Fruit fly (Drosophila melanogaster) whole organism, wandering third instar larva: ENCODE data around the gene CG16736.
A peak's percentile ranks its signal among the peaks of the same experiment; 100 is the strongest.

Experiments used
- Abd-B ChIP-seq: fragments of >200 bp; optimal IDR thresholded peaks from 2 replicates; lab custom pipeline; 2017; ENCODE audit warnings: missing biosample characterization, missing genetic modification characterization
- CG32264 ChIP-seq: fragments of 200-800 bp; sonication (Bioruptor generic); optimal IDR thresholded peaks from 2 replicates; lab custom pipeline; 2016; ENCODE audit warnings: missing biosample characterization, missing genetic modification characterization
- CG9705 ChIP-seq: fragments of 200-800 bp; sonication (Bioruptor generic); optimal IDR thresholded peaks from 2 replicates; lab custom pipeline; 2018; ENCODE audit warnings: missing biosample characterization, mild to moderate bottlenecking, missing genetic modification characterization
- CrebA ChIP-seq: fragments of 200-800 bp; sonication (Bioruptor generic); optimal IDR thresholded peaks from 2 replicates; lab custom pipeline; 2016; ENCODE audit warnings: missing biosample characterization, mild to moderate bottlenecking, missing genetic modification characterization, borderline replicate concordance
- Dfd ChIP-seq: fragments of >200 bp; optimal IDR thresholded peaks from 2 replicates; lab custom pipeline; 2017; ENCODE audit warnings: missing biosample characterization, missing genetic modification characterization
- Dif ChIP-seq: fragments of 200-275, 200-300 bp; sonication (Bioruptor generic); optimal IDR thresholded peaks from 2 replicates; lab custom pipeline; 2018; ENCODE audit warnings: missing biosample characterization, missing genetic modification characterization; ENCODE audit not compliant: partially characterized antibody
- GATAd ChIP-seq: sonication (Bioruptor generic); optimal IDR thresholded peaks from 2 replicates; lab custom pipeline; 2016; ENCODE audit warnings: missing biosample characterization, missing genetic modification characterization
- HLH106 ChIP-seq: fragments of 200-800 bp; optimal IDR thresholded peaks from 3 replicates; lab custom pipeline; 2019; ENCODE audit warnings: missing biosample characterization, mild to moderate bottlenecking, missing genetic modification characterization, moderate library complexity
- Hnf4 ChIP-seq: fragments of 200-800 bp; sonication (Bioruptor generic); optimal IDR thresholded peaks from 2 replicates; lab custom pipeline; 2016; ENCODE audit warnings: missing biosample characterization, mild to moderate bottlenecking, missing genetic modification characterization
- Hr78 ChIP-seq: fragments of >200 bp; optimal IDR thresholded peaks from 2 replicates; lab custom pipeline; 2017; ENCODE audit warnings: missing biosample characterization, missing genetic modification characterization
- Hr83 ChIP-seq: fragments of 200-300 bp; sonication (Bioruptor generic); optimal IDR thresholded peaks from 2 replicates; lab custom pipeline; 2016; ENCODE audit warnings: missing biosample characterization, mild to moderate bottlenecking, missing genetic modification characterization, moderate library complexity; ENCODE audit not compliant: poor library complexity, severe bottlenecking
- Jra ChIP-seq: sonication (Bioruptor generic); optimal IDR thresholded peaks from 2 replicates; lab custom pipeline; 2016; ENCODE audit warnings: missing biosample characterization, missing genetic modification characterization
- Mio ChIP-seq: sonication (Bioruptor generic); optimal IDR thresholded peaks from 2 replicates; lab custom pipeline; 2016; ENCODE audit warnings: missing biosample characterization, missing genetic modification characterization
- Myc ChIP-seq: fragments of >200 bp; optimal IDR thresholded peaks from 2 replicates; lab custom pipeline; 2017
- N ChIP-seq: fragments of >200 bp; optimal IDR thresholded peaks from 2 replicates; lab custom pipeline; 2018; ENCODE audit warnings: missing biosample characterization, missing external identifiers, missing genetic modification characterization
- OdsH ChIP-seq: fragments of 200-800 bp; sonication (Bioruptor generic); optimal IDR thresholded peaks from 2 replicates; lab custom pipeline; 2016; ENCODE audit warnings: missing biosample characterization, mild to moderate bottlenecking, missing genetic modification characterization
- Rel ChIP-seq, 2 experiments: fragments of 200-800 bp; sonication (Bioruptor generic) in 1 of 2; optimal IDR thresholded peaks; 2 replicates in 1 of 2; 3 replicates in 1 of 2; lab custom pipeline; 2016 to 2019; ENCODE audit warnings: mild to moderate bottlenecking in 2 of 2, missing biosample characterization in 2 of 2, missing genetic modification characterization in 2 of 2, moderate library complexity in 1 of 2
- Sp1 ChIP-seq: fragments of 200-800 bp; sonication (Bioruptor generic); optimal IDR thresholded peaks from 3 replicates; lab custom pipeline; 2019; ENCODE audit warnings: missing biosample characterization, mild to moderate bottlenecking, missing genetic modification characterization, moderate library complexity
- Vsx2 ChIP-seq: fragments of 200-300, 225-300 bp; sonication (Bioruptor generic); optimal IDR thresholded peaks from 2 replicates; lab custom pipeline; 2018; ENCODE audit warnings: missing biosample characterization, missing genetic modification characterization; ENCODE audit not compliant: partially characterized antibody
- br ChIP-seq: fragments of 200-800 bp; sonication (Bioruptor generic); optimal IDR thresholded peaks from 2 replicates; lab custom pipeline; 2016; ENCODE audit warnings: missing biosample characterization, missing genetic modification characterization
- brk ChIP-seq: fragments of 200-800 bp; sonication (Bioruptor generic); optimal IDR thresholded peaks from 2 replicates; lab custom pipeline; 2016; ENCODE audit warnings: missing biosample characterization, mild to moderate bottlenecking, missing genetic modification characterization
- dl ChIP-seq, 2 experiments: fragments of 175-275, 200-275 bp in 1 of 2; fragments of 200-275 bp in 1 of 2; sonication (Bioruptor generic); optimal IDR thresholded peaks; lab custom pipeline; 2018; ENCODE audit warnings: mild to moderate bottlenecking in 2 of 2, missing biosample characterization in 2 of 2, missing genetic modification characterization in 2 of 2, moderate library complexity in 2 of 2; ENCODE audit not compliant: partially characterized antibody in 2 of 2, insufficient read depth in 1 of 2
- dmrt93B ChIP-seq: fragments of 200-800 bp; sonication (Bioruptor generic); optimal IDR thresholded peaks from 2 replicates; lab custom pipeline; 2018; ENCODE audit warnings: missing biosample characterization, mild to moderate bottlenecking, missing genetic modification characterization
- dsf ChIP-seq: sonication (Bioruptor generic); optimal IDR thresholded peaks from 2 replicates; lab custom pipeline; 2016; ENCODE audit warnings: missing biosample characterization, missing genetic modification characterization, borderline replicate concordance
- ey ChIP-seq: fragments of 200-800 bp; sonication (Bioruptor generic); optimal IDR thresholded peaks from 2 replicates; lab custom pipeline; 2016; ENCODE audit warnings: missing biosample characterization, missing genetic modification characterization
- foxo ChIP-seq, 2 experiments: fragments of 200-800 bp; sonication (Bioruptor generic); optimal IDR thresholded peaks; 2 replicates in 1 of 2; 3 replicates in 1 of 2; lab custom pipeline; 2016 to 2017; ENCODE audit warnings: missing biosample characterization in 2 of 2, missing genetic modification characterization in 2 of 2
- fru ChIP-seq: fragments of 200-800 bp; sonication (Bioruptor generic); optimal IDR thresholded peaks from 3 replicates; lab custom pipeline; 2016; ENCODE audit warnings: missing biosample characterization, mild to moderate bottlenecking, missing genetic modification characterization
- h ChIP-seq: fragments of 200-800 bp; sonication (Bioruptor generic); optimal IDR thresholded peaks from 3 replicates; lab custom pipeline; 2016; ENCODE audit warnings: missing biosample characterization, mild to moderate bottlenecking, missing genetic modification characterization
- jim ChIP-seq: fragments of 175-275, 200-325 bp; sonication (Bioruptor generic); optimal IDR thresholded peaks from 2 replicates; lab custom pipeline; 2016; ENCODE audit warnings: missing biosample characterization, mild to moderate bottlenecking, missing genetic modification characterization
- lola ChIP-seq: fragments of >200 bp; optimal IDR thresholded peaks from 2 replicates; lab custom pipeline; 2017; ENCODE audit warnings: missing biosample characterization, missing genetic modification characterization
- pan ChIP-seq: fragments of >200 bp; optimal IDR thresholded peaks from 2 replicates; lab custom pipeline; 2017
- psq ChIP-seq: fragments of 200-800 bp; sonication (Bioruptor generic); optimal IDR thresholded peaks from 3 replicates; lab custom pipeline; 2017; ENCODE audit warnings: missing biosample characterization, mild to moderate bottlenecking, missing genetic modification characterization, moderate library complexity
- rgr ChIP-seq: fragments of 200-800 bp; sonication (Bioruptor generic); optimal IDR thresholded peaks from 3 replicates; lab custom pipeline; 2016; ENCODE audit warnings: missing biosample characterization, mild to moderate bottlenecking, missing genetic modification characterization
- sage ChIP-seq: fragments of 200-800 bp; sonication (Bioruptor generic); optimal IDR thresholded peaks from 2 replicates; lab custom pipeline; 2016; ENCODE audit warnings: missing biosample characterization, mild to moderate bottlenecking, missing genetic modification characterization
- sv ChIP-seq: fragments of 200-800 bp; sonication (Bioruptor generic); optimal IDR thresholded peaks from 3 replicates; lab custom pipeline; 2016; ENCODE audit warnings: missing biosample characterization, missing genetic modification characterization
- tai ChIP-seq: sonication (Bioruptor generic); optimal IDR thresholded peaks from 2 replicates; lab custom pipeline; 2016; ENCODE audit warnings: missing biosample characterization, missing genetic modification characterization
- usp ChIP-seq: fragments of >200 bp; optimal IDR thresholded peaks from 2 replicates; lab custom pipeline; 2017; ENCODE audit warnings: missing biosample characterization, missing genetic modification characterization
- woc ChIP-seq: sonication (Bioruptor generic); optimal IDR thresholded peaks from 2 replicates; lab custom pipeline; 2016; ENCODE audit warnings: missing biosample characterization, mild to moderate bottlenecking, missing genetic modification characterization

CG16736 gene

DNA sequence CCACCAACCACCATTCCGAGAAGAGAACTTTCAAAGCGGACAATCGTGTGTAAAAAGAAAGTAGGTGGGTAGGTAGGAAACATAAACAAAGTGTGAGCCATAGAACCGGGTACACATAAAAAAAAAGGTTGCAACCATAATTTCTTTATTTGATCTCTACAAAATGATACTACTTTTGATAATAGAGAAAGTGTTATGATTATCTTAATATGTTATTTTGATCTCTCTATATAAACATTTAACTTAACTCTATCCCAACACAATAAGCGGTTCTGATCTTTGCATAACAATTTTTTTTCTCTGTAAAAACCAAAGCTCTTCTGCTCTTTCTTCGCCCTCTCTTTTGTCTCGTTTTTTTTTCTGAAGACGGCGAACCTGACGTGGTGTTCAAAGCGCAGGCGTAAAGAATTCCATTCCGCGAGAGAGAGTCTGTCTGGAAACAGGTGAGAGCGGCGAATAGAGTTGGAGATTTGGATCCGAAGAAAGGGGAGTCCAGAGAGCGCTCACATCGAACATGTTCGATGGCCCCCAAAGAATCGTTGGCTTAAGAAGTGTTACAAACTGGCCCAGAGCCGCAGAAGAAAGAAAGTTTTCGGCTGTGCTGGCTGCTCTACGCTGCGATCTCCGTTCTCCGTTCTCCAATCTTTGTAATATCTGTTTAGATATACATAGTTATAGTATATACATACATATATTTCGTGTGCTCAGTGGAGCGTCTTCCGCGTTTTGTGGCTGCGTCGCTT is 10.5 kb downstream of the CG16736 start:
- no peak for TF ChIP-seq tai (GFP tag; lab: Kevin White, UChicago)
- TF ChIP-seq h (GFP tag; lab: Kevin White, UChicago), result peak; percentile 92
- TF ChIP-seq ey (GFP tag; lab: Kevin White, UChicago), result peak; percentile 85
- peak; percentile 96 for TF ChIP-seq psq (GFP tag; lab: Kevin White, UChicago)
- no peak for TF ChIP-seq Rel (GFP tag; optimal IDR thresholded peaks at IDR 0.05; lab: Kevin White, UChicago)
- TF ChIP-seq Rel (tag; optimal IDR thresholded peaks at IDR 0.05; lab: Kevin White, UChicago), result peak; percentile 46
- TF ChIP-seq fru (GFP tag; lab: Kevin White, UChicago), result peak; percentile 92
- peak; percentile 5 for TF ChIP-seq GATAd (GFP tag; lab: Kevin White, UChicago)
- peak; percentile 78 for TF ChIP-seq Hnf4 (GFP tag; lab: Kevin White, UChicago)
- TF ChIP-seq woc (GFP tag; lab: Kevin White, UChicago), result peak; percentile 90
- peak; percentile 73 for TF ChIP-seq CG9705 (GFP tag; lab: Kevin White, UChicago)
- TF ChIP-seq sv (GFP tag; lab: Kevin White, UChicago), result peak; percentile 9
- peak; percentile 86 for TF ChIP-seq HLH106
- peak; percentile 66 for TF ChIP-seq dmrt93B (GFP tag; lab: Kevin White, UChicago)
- peak; percentile 83 for TF ChIP-seq Jra (GFP tag; lab: Kevin White, UChicago)
- peak; percentile 89 for TF ChIP-seq br (GFP tag; lab: Kevin White, UChicago)
- no peak for TF ChIP-seq usp (GFP tag; lab: Kevin White, UChicago)
- peak; percentile 64 for TF ChIP-seq sage
- peak; percentile 43 for TF ChIP-seq Dif (GFP tag; lab: Kevin White, UChicago)
- TF ChIP-seq dl (GFP tag; optimal IDR thresholded peaks at IDR 0.05; lab: Kevin White, UChicago; ENCODE audit: insufficient read depth in 1 of 2, partially characterized antibody in 2 of 2), result peak in 1 of 2 experiments; percentile 51
- no peak for TF ChIP-seq Mio (GFP tag; lab: Kevin White, UChicago)
- peak; percentile 78 for TF ChIP-seq brk
- peak; percentile 23 for TF ChIP-seq dsf (GFP tag; lab: Kevin White, UChicago)
- peak; percentile 86 for TF ChIP-seq rgr
- TF ChIP-seq OdsH (GFP tag; lab: Kevin White, UChicago), result peak; percentile 90
- peak; percentile 60 for TF ChIP-seq CG32264 (GFP tag; lab: Kevin White, UChicago)
- TF ChIP-seq Vsx2 (GFP tag; lab: Kevin White, UChicago), result no peak
- peak; percentile 22 to 88 for TF ChIP-seq foxo (GFP tag; optimal IDR thresholded peaks at IDR 0.05; lab: Kevin White, UChicago)
- no peak for TF ChIP-seq Hr83
- peak; percentile 93 for TF ChIP-seq Sp1 (GFP tag; lab: Kevin White, UChicago)
- no peak for TF ChIP-seq pan

DNA sequence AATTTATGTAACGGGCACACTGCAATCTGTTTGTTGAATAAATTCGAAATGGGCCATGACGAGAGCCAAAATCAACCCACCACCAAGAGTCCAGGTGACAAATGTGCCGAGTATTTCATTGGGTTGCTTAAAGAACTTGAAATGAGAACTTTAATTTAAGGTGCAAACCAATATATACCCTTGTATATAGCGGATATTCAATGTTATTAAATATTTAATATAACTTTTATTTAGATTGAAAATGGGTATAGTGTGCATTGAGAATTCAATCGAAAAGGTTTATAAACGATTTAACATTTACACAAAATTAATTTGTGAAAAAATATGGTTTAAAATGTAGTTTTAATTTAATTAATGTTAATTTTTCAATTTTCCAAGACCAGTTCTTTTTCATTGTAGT is 11.2 kb downstream of the CG16736 start, which contains the start of gene CG8420:
CG8420 (plus strand) TSS at position 284 of the 400 bp plus-strand sequence.
- TF ChIP-seq Sp1 (GFP tag; lab: Kevin White, UChicago) (no peak), Hr78 (no peak)

DNA sequence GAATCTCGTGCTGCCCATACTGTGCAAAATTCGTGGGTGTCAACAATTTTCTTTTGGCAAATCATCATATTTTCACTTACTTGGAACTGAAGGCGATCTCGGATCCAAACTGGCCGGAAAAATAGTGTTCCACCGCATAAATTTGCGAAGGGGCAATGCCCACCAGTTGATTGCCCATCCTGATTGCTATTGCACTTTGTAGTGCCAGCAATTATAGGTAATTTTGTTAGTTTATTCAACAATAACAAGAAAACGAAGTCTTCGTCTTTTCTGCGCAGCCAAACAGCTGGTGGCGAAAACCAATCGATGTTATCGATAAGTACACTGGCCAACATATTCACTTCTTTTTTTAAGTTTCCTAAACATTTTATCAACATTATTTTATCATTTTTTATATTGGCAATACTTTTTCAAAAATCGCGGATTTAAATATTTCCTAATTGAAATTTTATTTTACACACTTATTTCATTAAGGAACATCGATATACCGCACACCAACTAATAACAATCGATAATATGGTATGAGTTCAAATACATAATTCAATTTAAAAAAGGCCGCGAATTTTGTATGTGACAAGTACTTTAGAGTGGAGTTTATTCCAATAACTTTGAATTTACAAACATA is 11.8 kb downstream of the CG16736 start, which contains the start of gene Vps15:
Vps15 (minus strand) TSS at position 294 of the 625 bp plus-strand sequence.
- TF ChIP-seq HLH106, result peak; percentile 79
- TF ChIP-seq CG9705 (GFP tag; lab: Kevin White, UChicago), result peak; percentile 51
- no peak for TF ChIP-seq usp (GFP tag; lab: Kevin White, UChicago)
- no peak for TF ChIP-seq Dif (GFP tag; lab: Kevin White, UChicago)
- TF ChIP-seq ey (GFP tag; lab: Kevin White, UChicago), result peak; percentile 73
- peak; percentile 73 for TF ChIP-seq OdsH (GFP tag; lab: Kevin White, UChicago)
- no peak for TF ChIP-seq Abd-B (GFP tag; lab: Kevin White, UChicago)
- no peak for TF ChIP-seq Myc (lab: Kevin White, UChicago)
- no peak for TF ChIP-seq Hr83
- no peak for TF ChIP-seq CG32264 (GFP tag; lab: Kevin White, UChicago)
- no peak for TF ChIP-seq Mio (GFP tag; lab: Kevin White, UChicago)
- peak; percentile 71 for TF ChIP-seq rgr
- TF ChIP-seq Rel (GFP tag; optimal IDR thresholded peaks at IDR 0.05; lab: Kevin White, UChicago), result no peak
- TF ChIP-seq Rel (tag; optimal IDR thresholded peaks at IDR 0.05; lab: Kevin White, UChicago), result peak; percentile 37
- peak; percentile 79 for TF ChIP-seq Sp1 (GFP tag; lab: Kevin White, UChicago)
- peak; percentile 75 for TF ChIP-seq h (GFP tag; lab: Kevin White, UChicago)
- no peak for TF ChIP-seq Vsx2 (GFP tag; lab: Kevin White, UChicago)
- TF ChIP-seq Dfd (GFP tag; lab: Kevin White, UChicago), result no peak
- TF ChIP-seq jim (GFP tag; lab: Kevin White, UChicago), result no peak
- peak; percentile 74 for TF ChIP-seq fru (GFP tag; lab: Kevin White, UChicago)
- no peak for TF ChIP-seq Hr78
- TF ChIP-seq Hnf4 (GFP tag; lab: Kevin White, UChicago), result peak; percentile 86
- TF ChIP-seq Jra (GFP tag; lab: Kevin White, UChicago), result peak; percentile 56
- TF ChIP-seq dl (GFP tag; optimal IDR thresholded peaks at IDR 0.05; lab: Kevin White, UChicago; ENCODE audit: insufficient read depth in 1 of 2, partially characterized antibody in 2 of 2), result no peak
- peak; percentile 19 for TF ChIP-seq sv (GFP tag; lab: Kevin White, UChicago)
- TF ChIP-seq woc (GFP tag; lab: Kevin White, UChicago), result peak; percentile 82
- TF ChIP-seq CrebA (GFP tag; lab: Kevin White, UChicago), result no peak
- TF ChIP-seq pan, result no peak
- TF ChIP-seq brk, result peak; percentile 85
- no peak for TF ChIP-seq lola (GFP tag; lab: Kevin White, UChicago)
- peak; percentile 6 for TF ChIP-seq GATAd (GFP tag; lab: Kevin White, UChicago)
- TF ChIP-seq psq (GFP tag; lab: Kevin White, UChicago), result peak; percentile 30
- no peak for TF ChIP-seq tai (GFP tag; lab: Kevin White, UChicago)
- TF ChIP-seq N (GFP tag; lab: Kevin White, UChicago), result no peak
- peak in 1 of 2 experiments; percentile 72 for TF ChIP-seq foxo (GFP tag; optimal IDR thresholded peaks at IDR 0.05; lab: Kevin White, UChicago)
